Worm (Caenorhabditis elegans) whole organism, L1 larva: Measurements from ENCODE around the gene srh-208.

Experiments used
- ama-1 ChIP-seq: fragments of 150-350 bp; optimal IDR thresholded peaks from 2 replicates; lab custom pipeline; 2014
- ces-1 ChIP-seq: fragments of 150-350 bp; optimal IDR thresholded peaks from 2 replicates; lab custom pipeline; 2014; ENCODE audit warnings: missing biosample characterization, missing genetic modification reagents, missing genetic modification characterization
- dpl-1 ChIP-seq, 3 experiments: fragments of 150-350 bp in 2 of 3; sonication (generic microtip) in 1 of 3; optimal IDR thresholded peaks; 2 replicates each; lab custom pipeline; 2014 to 2017; ENCODE audit warnings: missing biosample characterization in 3 of 3, missing genetic modification characterization in 3 of 3, missing genetic modification reagents in 3 of 3
- efl-1 ChIP-seq, 4 experiments: fragments of 150-350 bp; optimal IDR thresholded peaks in 3 of 4; peaks in 1 of 4; 1 replicate in 1 of 4; 2 replicates in 3 of 4; lab custom pipeline; 2014; ENCODE audit warnings: missing biosample characterization in 2 of 4, missing genetic modification characterization in 2 of 4, missing genetic modification reagents in 2 of 4
- egl-13 ChIP-seq: sonication (generic microtip); optimal IDR thresholded peaks from 2 replicates; lab custom pipeline; 2016; ENCODE audit warnings: missing genotype, missing genetic modification reagents, missing genetic modification characterization, missing compliant biosample characterization
- elt-2 ChIP-seq: sonication (generic microtip); optimal IDR thresholded peaks from 2 replicates; lab custom pipeline; 2016; ENCODE audit warnings: missing genetic modification characterization, mild to moderate bottlenecking, inconsistent platforms, missing compliant biosample characterization, missing genetic modification reagents
- elt-3 ChIP-seq, 6 experiments: fragments of 150-350 bp in 1 of 6; sonication (generic microtip); optimal IDR thresholded peaks; 2 replicates each; lab custom pipeline; 2017 to 2018; ENCODE audit warnings: missing biosample characterization in 6 of 6, missing genetic modification characterization in 6 of 6, inconsistent platforms in 1 of 6
- fkh-10 ChIP-seq: sonication (generic microtip); optimal IDR thresholded peaks from 2 replicates; lab custom pipeline; 2017; ENCODE audit warnings: missing biosample characterization, missing genetic modification reagents, missing genetic modification characterization
- fos-1 ChIP-seq: fragments of 150-350 bp; optimal IDR thresholded peaks from 2 replicates; lab custom pipeline; 2014; ENCODE audit warnings: missing biosample characterization, missing genetic modification characterization
- hlh-4 ChIP-seq: sonication (generic microtip); optimal IDR thresholded peaks from 2 replicates; lab custom pipeline; 2016; ENCODE audit warnings: mild to moderate bottlenecking, missing genetic modification characterization, missing compliant biosample characterization
- isw-1 ChIP-seq: fragments of 200-800 bp; sonication (Bioruptor generic); IDR thresholded peaks from 2 replicates; pipeline ENCODE4 v1.3.6; 2022; ENCODE audit warnings: missing genetic modification characterization, missing compliant biosample characterization
- lin-13 ChIP-seq: fragments of 150-350 bp; optimal IDR thresholded peaks from 2 replicates; lab custom pipeline; 2014; ENCODE audit warnings: missing biosample characterization, missing genetic modification reagents, missing genetic modification characterization
- lin-14 ChIP-seq: fragments of 200-800 bp; sonication (Bioruptor generic); optimal IDR thresholded peaks from 2 replicates; lab custom pipeline; 2018; ENCODE audit warnings: mild to moderate bottlenecking, missing genetic modification characterization, moderate library complexity, missing compliant biosample characterization
- lin-15B ChIP-seq: fragments of 150-350 bp; sonication (generic microtip); optimal IDR thresholded peaks from 3 replicates; lab custom pipeline; 2014; ENCODE audit warnings: missing biosample characterization, missing genetic modification characterization
- lin-35 ChIP-seq, 2 experiments: fragments of 150-350 bp; optimal IDR thresholded peaks; 2 replicates each; lab custom pipeline; 2014; ENCODE audit warnings: missing biosample characterization in 2 of 2, missing genetic modification characterization in 2 of 2, missing genetic modification reagents in 2 of 2
- lir-3 ChIP-seq: sonication (generic microtip); optimal IDR thresholded peaks from 2 replicates; lab custom pipeline; 2016; ENCODE audit warnings: mild to moderate bottlenecking, missing genetic modification characterization, moderate library complexity, missing compliant biosample characterization; ENCODE audit not compliant: poor library complexity
- lsy-2 ChIP-seq, 2 experiments: fragments of 150-350 bp; optimal IDR thresholded peaks; 2 replicates each; lab custom pipeline; 2014; ENCODE audit warnings: missing biosample characterization in 2 of 2, missing genetic modification characterization in 2 of 2
- mdl-1 ChIP-seq, 2 experiments: fragments of 150-350 bp; optimal IDR thresholded peaks; 2 replicates each; lab custom pipeline; 2014 to 2017; ENCODE audit warnings: missing biosample characterization in 2 of 2, missing genetic modification characterization in 2 of 2, inconsistent platforms in 1 of 2
- mep-1 ChIP-seq: fragments of 150-350 bp; optimal IDR thresholded peaks from 2 replicates; lab custom pipeline; 2014; ENCODE audit warnings: missing biosample characterization, missing genetic modification characterization
- nhr-237 ChIP-seq: fragments of 150-350 bp; optimal IDR thresholded peaks from 2 replicates; lab custom pipeline; 2014; ENCODE audit warnings: missing biosample characterization, missing genetic modification characterization
- nhr-77 ChIP-seq: fragments of 150-350 bp; optimal IDR thresholded peaks from 2 replicates; lab custom pipeline; 2014; ENCODE audit warnings: missing biosample characterization, missing genetic modification characterization
- nhr-85 ChIP-seq: sonication (generic microtip); peaks from one replicate; lab custom pipeline; 2016; ENCODE audit warnings: missing genetic modification characterization, inconsistent platforms, missing compliant biosample characterization
- pag-3 ChIP-seq: sonication (generic microtip); optimal IDR thresholded peaks from 2 replicates; lab custom pipeline; 2017; ENCODE audit warnings: missing genetic modification characterization, mild to moderate bottlenecking, missing compliant biosample characterization, antibody characterized with exemption, borderline replicate concordance; ENCODE audit not compliant: insufficient read depth
- pqm-1 ChIP-seq: sonication (generic microtip); optimal IDR thresholded peaks from 3 replicates; lab custom pipeline; 2017; ENCODE audit warnings: missing biosample characterization, missing genetic modification characterization
- rnt-1 ChIP-seq: sonication (generic microtip); optimal IDR thresholded peaks from 2 replicates; lab custom pipeline; 2016; ENCODE audit warnings: mild to moderate bottlenecking, missing genetic modification characterization, moderate library complexity, missing compliant biosample characterization
- snpc-4 ChIP-seq: fragments of 150-350 bp; optimal IDR thresholded peaks from 2 replicates; lab custom pipeline; 2014; ENCODE audit warnings: missing biosample characterization, missing genetic modification characterization
- sup-37 ChIP-seq: fragments of 200-800 bp; sonication (Bioruptor generic); optimal IDR thresholded peaks from 2 replicates; lab custom pipeline; 2018; ENCODE audit warnings: mild to moderate bottlenecking, missing genetic modification characterization, missing compliant biosample characterization
- swsn-7 ChIP-seq: sonication (generic microtip); optimal IDR thresholded peaks from 2 replicates; lab custom pipeline; 2016; ENCODE audit warnings: missing genetic modification characterization, missing compliant biosample characterization
- tlp-1 ChIP-seq: fragments of 150-350 bp; optimal IDR thresholded peaks from 2 replicates; lab custom pipeline; 2014; ENCODE audit warnings: missing biosample characterization, missing genetic modification characterization
- unc-30 ChIP-seq: sonication (generic microtip); optimal IDR thresholded peaks from 2 replicates; lab custom pipeline; 2017; ENCODE audit warnings: missing biosample characterization, missing genetic modification characterization
- zag-1 ChIP-seq: fragments of 150-350 bp; optimal IDR thresholded peaks from 2 replicates; lab custom pipeline; 2014; ENCODE audit warnings: missing biosample characterization, missing genetic modification characterization
- zip-4 ChIP-seq: fragments of 200-800 bp; sonication (Bioruptor generic); optimal IDR thresholded peaks from 2 replicates; lab custom pipeline; 2018; ENCODE audit warnings: mild to moderate bottlenecking, missing genetic modification characterization, moderate library complexity, missing compliant biosample characterization
- ztf-4 ChIP-seq: fragments of 150-350 bp; optimal IDR thresholded peaks from 2 replicates; lab custom pipeline; 2014; ENCODE audit warnings: missing biosample characterization, missing genetic modification characterization

srh-208 gene

ce11 chrV:19322387-19322786 is 5.2 kb downstream of the srh-208 start, which contains the start of gene C43D7.4:
Gene C43D7.4, minus strand, starts transcription at chrV:19322487.
- TF ChIP-seq lin-35 (GFP tag; optimal IDR thresholded peaks at IDR 0.05; lab: Kevin White, UChicago), result no peak

- TF ChIP-seq efl-1 (optimal IDR thresholded peaks at IDR 0.05; lab: Kevin White, UChicago) (no peak), efl-1 (GFP tag; optimal IDR thresholded peaks at IDR 0.05 in 1 of 2; lab: Kevin White, UChicago) (peak in 1 of 2 experiments; percentile 75), egl-13 (tag; lab: Kevin White, UChicago) (no peak)
Observed at ce11 chrV:19325436-19325835, 8.3 kb downstream of the srh-208 start.

ce11 chrV:19329263-19329662 is 12.1 kb downstream of the srh-208 start, which contains the start of gene fbxb-65:
Gene fbxb-65, plus strand, starts transcription at chrV:19329563.
- TF ChIP-seq tlp-1, result no peak
- peak; percentile 61 for TF ChIP-seq hlh-4 (tag; lab: Kevin White, UChicago)

ce11 chrV:19337333-19337732 is 20.2 kb downstream of the srh-208 start:
- TF ChIP-seq nhr-85 (tag; lab: Kevin White, UChicago) (no peak), ama-1 (no peak), lin-14 (GFP tag; lab: Kevin White, UChicago) (no peak), mep-1 (no peak), zag-1 (tag; lab: Kevin White, UChicago) (no peak), nhr-77 (tag; lab: Kevin White, UChicago) (no peak)

- TF ChIP-seq lin-13 (GFP tag; lab: Kevin White, UChicago) (no peak), isw-1 (no peak), pag-3 (tag; lab: Kevin White, UChicago) (peak; percentile 61), tlp-1 (no peak), lin-15B (tag; lab: Kevin White, UChicago) (no peak), swsn-7 (tag; lab: Kevin White, UChicago) (no peak), dpl-1 (GFP tag; optimal IDR thresholded peaks at IDR 0.05; lab: Kevin White, UChicago) (peak in 2 of 3 experiments; percentile 41 to 53), snpc-4 (no peak), lin-14 (GFP tag; lab: Kevin White, UChicago) (peak; percentile 79), nhr-77 (tag; lab: Kevin White, UChicago) (no peak), zip-4 (GFP tag; lab: Kevin White, UChicago) (no peak), fkh-10 (GFP tag; lab: Kevin White, UChicago) (no peak), rnt-1 (tag; lab: Kevin White, UChicago) (peak; percentile 38), nhr-237 (tag; lab: Kevin White, UChicago) (no peak), unc-30 (no peak), sup-37 (no peak), efl-1 (optimal IDR thresholded peaks at IDR 0.05; lab: Kevin White, UChicago) (peak in 1 of 2 experiments; percentile 37), efl-1 (GFP tag; optimal IDR thresholded peaks at IDR 0.05 in 1 of 2; lab: Kevin White, UChicago) (peak; percentile 48 to 93), ces-1 (GFP tag; lab: Kevin White, UChicago) (no peak), ztf-4 (no peak), mdl-1 (tag; optimal IDR thresholded peaks at IDR 0.05; lab: Kevin White, UChicago) (peak in 1 of 2 experiments; percentile 6), hlh-4 (tag; lab: Kevin White, UChicago) (no peak), lsy-2 (tag; optimal IDR thresholded peaks at IDR 0.05; lab: Kevin White, UChicago) (no peak), pqm-1 (tag; lab: Kevin White, UChicago) (no peak), mep-1 (peak; percentile 29), elt-2 (tag; lab: Kevin White, UChicago) (no peak), elt-3 (tag; optimal IDR thresholded peaks at IDR 0.05; lab: Kevin White, UChicago) (no peak), fos-1 (no peak), lir-3 (tag; lab: Kevin White, UChicago) (no peak)
Observed at ce11 chrV:19351944-19352343, 34.8 kb downstream of the srh-208 start.
